Fruit fly (Drosophila melanogaster): ENCODE results near the gene Acbp4.

DNA sequence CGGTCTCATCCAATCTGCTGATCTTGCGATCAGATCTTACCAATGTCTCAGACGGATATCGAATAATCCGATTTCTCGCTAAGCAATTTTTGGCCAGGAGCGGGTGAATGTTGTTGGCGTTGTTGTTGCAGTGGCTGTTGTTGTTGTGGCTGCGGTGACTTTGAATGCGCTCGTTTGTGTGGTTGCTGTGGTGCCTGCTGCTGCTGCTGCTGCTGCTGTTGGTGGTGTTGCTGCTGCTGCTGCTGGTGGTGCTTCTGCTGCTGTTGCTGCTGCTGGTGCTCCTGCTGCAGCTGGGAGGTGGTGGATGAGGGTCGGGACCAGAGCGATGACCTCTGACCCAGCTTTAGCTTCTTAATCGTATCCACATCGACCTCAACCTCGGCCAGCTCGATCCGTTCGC, 33.2 kb upstream of the Acbp4 start:
- no peak for TF ChIP-seq usp (GFP tag; optimal IDR thresholded peaks at IDR 0.05)
- TF ChIP-seq Hnf4 (GFP tag; optimal IDR thresholded peaks at IDR 0.05), result no peak
- TF ChIP-seq sage (GFP tag; optimal IDR thresholded peaks at IDR 0.05), result no peak
- TF ChIP-seq OdsH (GFP tag; optimal IDR thresholded peaks at IDR 0.05), result no peak
- TF ChIP-seq pan (optimal IDR thresholded peaks at IDR 0.05), result no peak
- no peak for TF ChIP-seq rgr (GFP tag; optimal IDR thresholded peaks at IDR 0.05)
